Worm (Caenorhabditis elegans): ENCODE data around the gene ceh-40.

DNA sequence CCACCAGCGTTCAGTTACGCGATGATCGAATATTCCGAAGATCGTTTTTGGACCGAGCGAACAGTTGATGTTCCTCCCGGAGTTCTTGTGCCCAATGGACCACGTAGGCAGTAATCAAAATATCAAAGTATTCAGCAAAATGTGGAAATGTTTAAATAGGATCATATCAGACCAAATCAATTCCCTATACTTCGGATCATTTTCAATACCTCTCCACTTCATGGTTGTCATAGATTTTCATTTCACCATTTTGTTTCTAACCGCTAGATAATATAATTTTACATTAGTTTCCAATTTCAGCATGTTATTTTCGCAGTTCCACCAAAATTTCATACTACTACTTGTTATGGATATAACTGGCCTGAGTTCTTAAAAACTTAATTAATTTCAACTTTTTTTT, 3.0 kb downstream of the ceh-40 start:
- TF ChIP-seq sdc-2 (tag; optimal IDR thresholded peaks at IDR 0.05) = no peak
- no peak for TF ChIP-seq sox-2 (GFP tag; IDR thresholded peaks at IDR 0.05)
- no peak for TF ChIP-seq rnt-1 (tag; optimal IDR thresholded peaks at IDR 0.05)
- no peak for TF ChIP-seq syd-9 (tag; optimal IDR thresholded peaks at IDR 0.05)

Measured in whole organism, late embryonic.